Fruit fly (Drosophila melanogaster): ENCODE measurements around the gene CG43394.

The CG43394 gene

dm6 chr2L:8164219-8164618 lies 18.7 kb downstream of the CG43394 start (continued):
- TF ChIP-seq CG9437 (GFP tag; optimal IDR thresholded peaks at IDR 0.05): peak; percentile 11
- TF ChIP-seq dati (GFP tag; IDR thresholded peaks at IDR 0.05): no peak
- TF ChIP-seq CG4707 (GFP tag; optimal IDR thresholded peaks at IDR 0.05): peak; percentile 86
- TF ChIP-seq CG12391 (tag; optimal IDR thresholded peaks at IDR 0.05): peak; percentile 54
- peak; percentile 66 for TF ChIP-seq scrt (GFP tag; optimal IDR thresholded peaks at IDR 0.05)
- no peak for TF ChIP-seq HmgD (GFP tag; optimal IDR thresholded peaks at IDR 0.05)
- TF ChIP-seq fd64A (GFP tag; optimal IDR thresholded peaks at IDR 0.05): peak; percentile 92
- TF ChIP-seq Hr78 (GFP tag; optimal IDR thresholded peaks at IDR 0.05): no peak
- TF ChIP-seq vnd (GFP tag; IDR thresholded peaks at IDR 0.05; ENCODE audit: partially characterized antibody): no peak
- peak; percentile 71; the same call in 1 of the 2 replicates for TF ChIP-seq CG5953 (GFP tag; IDR thresholded peaks at IDR 0.05)
- peak; percentile 7 for TF ChIP-seq CG31388 (GFP tag; optimal IDR thresholded peaks at IDR 0.05)
- TF ChIP-seq CG6254 (GFP tag; optimal IDR thresholded peaks at IDR 0.05): peak; percentile 90
- TF ChIP-seq CG31365 (tag; optimal IDR thresholded peaks at IDR 0.05): peak; percentile 50
- TF ChIP-seq Gug (GFP tag; IDR thresholded peaks at IDR 0.05): no peak; the same call in 3 of the 4 replicates
- TF ChIP-seq mld (GFP tag; IDR thresholded peaks at IDR 0.05; ENCODE audit: partially characterized antibody): no peak
- peak; percentile 89 for TF ChIP-seq fd102C (GFP tag; optimal IDR thresholded peaks at IDR 0.05)
- peak; percentile 76 for TF ChIP-seq Sry-β (GFP tag; optimal IDR thresholded peaks at IDR 0.05)
- no peak for TF ChIP-seq cad (GFP tag; optimal IDR thresholded peaks at IDR 0.05)
- TF ChIP-seq br (optimal IDR thresholded peaks at IDR 0.05): no peak
- peak; percentile 20; the same call in 1 of the 2 replicates for TF ChIP-seq CG14441 (GFP tag; IDR thresholded peaks at IDR 0.05)
- peak; percentile 53 for TF ChIP-seq tin (GFP tag; optimal IDR thresholded peaks at IDR 0.05)
- TF ChIP-seq Usf (GFP tag; optimal IDR thresholded peaks at IDR 0.05): no peak
- no peak for TF ChIP-seq CG42726 (GFP tag; IDR thresholded peaks at IDR 0.05; ENCODE audit: partially characterized antibody)
- no peak for TF ChIP-seq CG18011 (GFP tag; optimal IDR thresholded peaks at IDR 0.05)
- TF ChIP-seq CG1792 (GFP tag; optimal IDR thresholded peaks at IDR 0.05): peak; percentile 80
- no peak; the same call in 1 of the 2 replicates for TF ChIP-seq danr (GFP tag; IDR thresholded peaks at IDR 0.05)
- no peak for TF ChIP-seq prd (optimal IDR thresholded peaks at IDR 0.05)
- TF ChIP-seq prd (GFP tag; IDR thresholded peaks at IDR 0.05): 0 out of 3 replicates have a peak, but pooled peaks have one; percentile 38
- TF ChIP-seq Fer2 (tag; optimal IDR thresholded peaks at IDR 0.05): peak; percentile 54
- TF ChIP-seq Kr (GFP tag; optimal IDR thresholded peaks at IDR 0.05): peak; percentile 74
- TF ChIP-seq Oaz (GFP tag; IDR thresholded peaks at IDR 0.05): no peak
- TF ChIP-seq oc (tag; optimal IDR thresholded peaks at IDR 0.05): peak; percentile 87
- TF ChIP-seq CG10267 (tag; optimal IDR thresholded peaks at IDR 0.05): peak; percentile 54
- peak; percentile 69 for TF ChIP-seq Atf3 (GFP tag; optimal IDR thresholded peaks at IDR 0.05)
- no peak for TF ChIP-seq jigr1 (GFP tag; IDR thresholded peaks at IDR 0.05)
- no peak for TF ChIP-seq zf30C (GFP tag; optimal IDR thresholded peaks at IDR 0.05)
- TF ChIP-seq ranshi (GFP tag; IDR thresholded peaks at IDR 0.05): peak; percentile 57; the same call in 1 of the 2 replicates
- no peak for TF ChIP-seq Ada2b (GFP tag; IDR thresholded peaks at IDR 0.05)
- TF ChIP-seq ken (GFP tag; IDR thresholded peaks at IDR 0.05): peak; percentile 57; the same call in 1 of the 3 replicates
- TF ChIP-seq CG1603 (tag; optimal IDR thresholded peaks at IDR 0.05): peak; percentile 87
- peak; percentile 54 for TF ChIP-seq Bteb2 (GFP tag; optimal IDR thresholded peaks at IDR 0.05)
- TF ChIP-seq CG31441 (GFP tag; IDR thresholded peaks at IDR 0.05): peak; percentile 87
- TF ChIP-seq tna (GFP tag; IDR thresholded peaks at IDR 0.05; ENCODE audit: partially characterized antibody): no peak
- TF ChIP-seq ap (GFP tag; IDR thresholded peaks at IDR 0.05): peak; percentile 56
- TF ChIP-seq Bdp1 (GFP tag; optimal IDR thresholded peaks at IDR 0.05): peak; percentile 75
- peak; percentile 71 for TF ChIP-seq CG3838 (GFP tag; optimal IDR thresholded peaks at IDR 0.05)
- TF ChIP-seq Ravus (GFP tag; IDR thresholded peaks at IDR 0.05): no peak
- TF ChIP-seq slou (GFP tag; optimal IDR thresholded peaks at IDR 0.05): peak; percentile 18
- peak; percentile 78 for TF ChIP-seq Fer3 (tag; optimal IDR thresholded peaks at IDR 0.05)
- peak; percentile 89 for TF ChIP-seq CG10209 (GFP tag; optimal IDR thresholded peaks at IDR 0.05)
- peak; percentile 82 for TF ChIP-seq vvl (GFP tag; IDR thresholded peaks at IDR 0.05)

Measured in whole organism, embryonic.